Worm (Caenorhabditis elegans): ENCODE measurements around the gene gei-8.
A peak's percentile ranks its signal among the peaks of the same experiment; 100 is the strongest.

Gene gei-8

DNA sequence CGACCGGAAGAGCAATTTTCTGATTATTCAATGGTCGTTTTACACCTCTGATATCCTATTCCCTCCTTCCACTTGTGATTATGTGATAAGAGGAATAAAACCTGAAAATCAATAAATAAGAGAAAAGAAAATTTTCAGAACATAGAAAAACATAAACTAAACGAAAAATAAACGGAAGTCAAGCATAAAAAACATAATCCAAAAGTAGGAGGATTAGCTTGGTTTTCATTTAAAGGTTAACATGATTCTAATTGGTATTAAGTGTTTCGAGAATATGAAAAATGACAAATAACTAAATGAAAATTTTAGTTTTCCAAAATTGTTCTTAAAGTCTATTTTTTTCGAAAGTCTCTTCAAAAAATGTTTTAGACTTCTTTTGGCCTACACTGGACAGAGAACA, at the start of gene gei-8:
gei-8 (minus strand) TSS at position 101 of the 400 bp plus-strand sequence.
- TF ChIP-seq lin-11 (tag; optimal IDR thresholded peaks at IDR 0.05), result no peak
- TF ChIP-seq skn-1 (tag; optimal IDR thresholded peaks at IDR 0.05), result no peak
- TF ChIP-seq C34F6.9 (tag; optimal IDR thresholded peaks at IDR 0.05), result no peak
- TF ChIP-seq zag-1 (tag; optimal IDR thresholded peaks at IDR 0.05), result no peak
- no peak for TF ChIP-seq Y55F3AM.14 (GFP tag; optimal IDR thresholded peaks at IDR 0.05)
- TF ChIP-seq aly-2 (tag; optimal IDR thresholded peaks at IDR 0.05), result no peak
- TF ChIP-seq nhr-6 (tag; optimal IDR thresholded peaks at IDR 0.05), result no peak
- TF ChIP-seq nhr-77 (tag; optimal IDR thresholded peaks at IDR 0.05), result no peak
- no peak for TF ChIP-seq nhr-10 (tag; optimal IDR thresholded peaks at IDR 0.05)
- TF ChIP-seq sma-3 (GFP tag; optimal IDR thresholded peaks at IDR 0.05), result no peak
- no peak for TF ChIP-seq F13H6.1 (tag; optimal IDR thresholded peaks at IDR 0.05)
- TF ChIP-seq peb-1 (tag; optimal IDR thresholded peaks at IDR 0.05), result no peak
- TF ChIP-seq egl-27 (tag; optimal IDR thresholded peaks at IDR 0.05), result no peak
- TF ChIP-seq dmd-4 (tag; optimal IDR thresholded peaks at IDR 0.05), result no peak
- no peak for TF ChIP-seq nhr-237 (tag; optimal IDR thresholded peaks at IDR 0.05)

DNA sequence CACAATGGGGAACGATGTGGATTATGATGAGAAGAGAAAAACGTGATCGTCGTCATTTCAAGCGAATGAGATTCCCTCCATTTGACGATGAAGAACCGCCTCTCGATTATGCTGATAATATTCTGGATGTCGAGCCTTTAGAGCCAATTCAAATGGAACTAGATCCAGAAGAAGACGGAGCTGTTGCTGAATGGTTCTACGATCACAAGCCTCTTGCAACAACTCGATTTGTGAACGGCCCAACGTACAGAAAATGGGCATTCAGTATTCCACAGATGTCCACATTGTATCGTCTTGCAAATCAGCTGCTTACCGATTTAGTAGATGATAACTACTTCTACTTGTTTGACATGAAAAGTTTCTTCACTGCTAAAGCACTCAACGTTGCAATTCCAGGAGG, 43.7 kb upstream of the gei-8 start:
- no peak for TF ChIP-seq crh-2 (tag; optimal IDR thresholded peaks at IDR 0.05)
- TF ChIP-seq Y55F3AM.14 (GFP tag; optimal IDR thresholded peaks at IDR 0.05), result no peak
- TF ChIP-seq lsy-2 (tag; optimal IDR thresholded peaks at IDR 0.05), result no peak
- no peak for TF ChIP-seq ama-1 (optimal IDR thresholded peaks at IDR 0.05)
- no peak for TF ChIP-seq mbf-1 (tag; optimal IDR thresholded peaks at IDR 0.05)
- no peak for TF ChIP-seq snpc-4 (tag; optimal IDR thresholded peaks at IDR 0.05)

- TF ChIP-seq aly-2 (tag; optimal IDR thresholded peaks at IDR 0.05) (no peak), lin-39 (tag; optimal IDR thresholded peaks at IDR 0.05) (no peak), lin-11 (tag; optimal IDR thresholded peaks at IDR 0.05) (peak; percentile 94), peb-1 (tag; optimal IDR thresholded peaks at IDR 0.05) (no peak), elt-1 (tag; optimal IDR thresholded peaks at IDR 0.05) (no peak), nhr-25 (tag; optimal IDR thresholded peaks at IDR 0.05) (peak; percentile 91), R02D3.7 (tag; optimal IDR thresholded peaks at IDR 0.05) (no peak), ztf-1 (GFP tag; conservative IDR thresholded peaks at IDR 0.05) (no peak), nhr-10 (tag; optimal IDR thresholded peaks at IDR 0.05) (peak; percentile 59), sem-4 (tag; optimal IDR thresholded peaks at IDR 0.05) (peak; percentile 91), nhr-12 (tag; optimal IDR thresholded peaks at IDR 0.05) (no peak), snpc-4 (tag; optimal IDR thresholded peaks at IDR 0.05) (no peak), nhr-11 (tag; optimal IDR thresholded peaks at IDR 0.05) (no peak), nhr-77 (tag; optimal IDR thresholded peaks at IDR 0.05) (no peak), mab-5 (tag; optimal IDR thresholded peaks at IDR 0.05) (peak; percentile 79), blmp-1 (tag; optimal IDR thresholded peaks at IDR 0.05; ENCODE audit: insufficient read depth) (peak; percentile 82), gmeb-1 (tag; optimal IDR thresholded peaks at IDR 0.05) (peak; percentile 88), mdl-1 (tag; optimal IDR thresholded peaks at IDR 0.05) (peak in 1 of 2 experiments; percentile 38), unc-55 (GFP tag; optimal IDR thresholded peaks at IDR 0.05) (peak; percentile 97), F13H6.1 (tag; optimal IDR thresholded peaks at IDR 0.05) (peak; percentile 88), unc-62 (GFP tag; optimal IDR thresholded peaks at IDR 0.05) (no peak), elt-3 (tag; optimal IDR thresholded peaks at IDR 0.05) (no peak), mbf-1 (tag; optimal IDR thresholded peaks at IDR 0.05) (no peak), nhr-21 (tag; optimal IDR thresholded peaks at IDR 0.05) (peak; percentile 71), unc-39 (tag; optimal IDR thresholded peaks at IDR 0.05) (no peak), ztf-4 (tag; optimal IDR thresholded peaks at IDR 0.05) (peak; percentile 78), zag-1 (tag; optimal IDR thresholded peaks at IDR 0.05) (peak; percentile 65), dmd-4 (tag; optimal IDR thresholded peaks at IDR 0.05) (no peak), lin-13 (GFP tag; optimal IDR thresholded peaks at IDR 0.05) (peak; percentile 91), skn-1 (tag; optimal IDR thresholded peaks at IDR 0.05) (no peak), C34F6.9 (tag; optimal IDR thresholded peaks at IDR 0.05) (peak; percentile 96), sma-3 (GFP tag; optimal IDR thresholded peaks at IDR 0.05) (peak; percentile 87), alr-1 (tag; optimal IDR thresholded peaks at IDR 0.05) (no peak), fos-1 (tag; optimal IDR thresholded peaks at IDR 0.05) (peak; percentile 72), sma-9 (GFP tag; optimal IDR thresholded peaks at IDR 0.05) (peak; percentile 88), sma-9 (tag; optimal IDR thresholded peaks at IDR 0.05) (no peak), nhr-129 (tag; optimal IDR thresholded peaks at IDR 0.05) (peak; percentile 90), Y55F3AM.14 (GFP tag; optimal IDR thresholded peaks at IDR 0.05) (no peak), lsy-2 (tag; optimal IDR thresholded peaks at IDR 0.05) (peak; percentile 96 to 99), ceh-82 (tag; optimal IDR thresholded peaks at IDR 0.05) (peak; percentile 30), nhr-6 (tag; optimal IDR thresholded peaks at IDR 0.05) (no peak), crh-2 (tag; optimal IDR thresholded peaks at IDR 0.05) (peak; percentile 95), nhr-237 (tag; optimal IDR thresholded peaks at IDR 0.05) (no peak), nhr-23 (tag; optimal IDR thresholded peaks at IDR 0.05) (no peak), ZK546.5 (tag; optimal IDR thresholded peaks at IDR 0.05) (peak; percentile 94), ceh-16 (tag; optimal IDR thresholded peaks at IDR 0.05) (peak; percentile 85)
Measured at ce11 chrIII:8163788-8164423, 42.9 kb upstream of the gei-8 start, which contains the start of gene prp-8. TSS of gene prp-8 (plus strand) at chrIII:8164373.
